Worm (Caenorhabditis elegans) whole organism, mixed stage, embryonic: ENCODE results near the gene daf-22.

ENCODE experiments used
- M03D4.4 ChIP-seq: sonication (generic microtip); optimal IDR thresholded peaks from 2 replicates; lab custom pipeline; 2017; ENCODE audit warnings: mild to moderate bottlenecking, missing genetic modification characterization, missing compliant biosample characterization
- bed-3 ChIP-seq: fragments of 200-800 bp; sonication (Bioruptor generic); optimal IDR thresholded peaks from 3 replicates; lab custom pipeline; 2018; ENCODE audit warnings: mild to moderate bottlenecking, missing genetic modification characterization, moderate library complexity, missing compliant biosample characterization
- blmp-1 ChIP-seq: fragments of 150-350 bp; optimal IDR thresholded peaks from 2 replicates; lab custom pipeline; 2014; ENCODE audit warnings: missing biosample characterization, missing genetic modification characterization
- ceh-39 ChIP-seq: fragments of 150-350 bp; optimal IDR thresholded peaks from 2 replicates; lab custom pipeline; 2014; ENCODE audit warnings: missing biosample characterization, missing genetic modification characterization
- ceh-43 ChIP-seq: fragments of 200-800 bp; sonication (Bioruptor generic); optimal IDR thresholded peaks from 2 replicates; lab custom pipeline; 2018; ENCODE audit warnings: mild to moderate bottlenecking, missing genetic modification characterization, moderate library complexity, missing compliant biosample characterization
- ceh-83 ChIP-seq: fragments of 200-800 bp; sonication (Bioruptor generic); optimal IDR thresholded peaks from 2 replicates; lab custom pipeline; 2018; ENCODE audit warnings: mild to moderate bottlenecking, missing genetic modification characterization, missing compliant biosample characterization
- ces-1 ChIP-seq: fragments of 150-350 bp; optimal IDR thresholded peaks from 2 replicates; lab custom pipeline; 2014; ENCODE audit warnings: missing biosample characterization, missing genetic modification reagents, missing genetic modification characterization
- cnd-1 ChIP-seq: fragments of 200-800 bp; sonication (Bioruptor generic); optimal IDR thresholded peaks from 2 replicates; lab custom pipeline; 2018; ENCODE audit warnings: mild to moderate bottlenecking, missing genetic modification characterization, missing compliant biosample characterization
- elt-1 ChIP-seq: sonication (generic microtip); optimal IDR thresholded peaks from 2 replicates; lab custom pipeline; 2017; ENCODE audit warnings: missing genetic modification characterization, mild to moderate bottlenecking, missing compliant biosample characterization, antibody characterized with exemption, moderate library complexity, borderline replicate concordance; ENCODE audit not compliant: insufficient read depth
- elt-3 ChIP-seq: fragments of 150-350 bp; optimal IDR thresholded peaks from 2 replicates; lab custom pipeline; 2014; ENCODE audit warnings: missing biosample characterization, missing genetic modification characterization
- flh-1 ChIP-seq: fragments of 200-800 bp; sonication (Bioruptor generic); optimal IDR thresholded peaks from 2 replicates; lab custom pipeline; 2018; ENCODE audit warnings: mild to moderate bottlenecking, missing genetic modification characterization, moderate library complexity, missing compliant biosample characterization
- hlh-1 ChIP-seq: fragments of 150-350 bp; optimal IDR thresholded peaks from 2 replicates; lab custom pipeline; 2014; ENCODE audit warnings: missing biosample characterization, missing genetic modification reagents, missing genetic modification characterization
- lin-13 ChIP-seq: fragments of 150-350 bp; optimal IDR thresholded peaks from 2 replicates; lab custom pipeline; 2014; ENCODE audit warnings: missing biosample characterization, missing genetic modification characterization
- lin-32 ChIP-seq: fragments of 200-800 bp; sonication (Bioruptor generic); optimal IDR thresholded peaks from 2 replicates; lab custom pipeline; 2018; ENCODE audit warnings: mild to moderate bottlenecking, missing genetic modification characterization, missing compliant biosample characterization
- mab-5 ChIP-seq: fragments of 150-350 bp; optimal IDR thresholded peaks from 2 replicates; lab custom pipeline; 2014; ENCODE audit warnings: missing biosample characterization, missing genetic modification characterization
- mep-1 ChIP-seq: fragments of 150-350 bp; optimal IDR thresholded peaks from 2 replicates; lab custom pipeline; 2017; ENCODE audit warnings: missing biosample characterization, missing genetic modification reagents, missing genetic modification characterization, inconsistent platforms
- mls-2 ChIP-seq: sonication (generic microtip); optimal IDR thresholded peaks from 2 replicates; lab custom pipeline; 2016; ENCODE audit warnings: mild to moderate bottlenecking, missing genetic modification characterization, moderate library complexity, missing compliant biosample characterization
- nhr-12 ChIP-seq: fragments of 150-350 bp; optimal IDR thresholded peaks from 2 replicates; lab custom pipeline; 2014; ENCODE audit warnings: missing biosample characterization, missing genetic modification characterization
- nhr-2 ChIP-seq: fragments of 150-350 bp; optimal IDR thresholded peaks from 2 replicates; lab custom pipeline; 2014; ENCODE audit warnings: missing biosample characterization, missing genetic modification characterization
- nhr-237 ChIP-seq: fragments of 150-350 bp; optimal IDR thresholded peaks from 2 replicates; lab custom pipeline; 2014; ENCODE audit warnings: missing biosample characterization, missing genetic modification characterization
- nhr-28 ChIP-seq: fragments of 150-350 bp; optimal IDR thresholded peaks from 2 replicates; lab custom pipeline; 2014; ENCODE audit warnings: missing biosample characterization, missing genetic modification characterization
- pha-4 ChIP-seq: fragments of 150-350 bp; optimal IDR thresholded peaks from 2 replicates; lab custom pipeline; 2018; ENCODE audit warnings: missing biosample characterization, missing genetic modification reagents, missing genetic modification characterization
- snpc-4 ChIP-seq: fragments of 150-350 bp; optimal IDR thresholded peaks from 2 replicates; lab custom pipeline; 2014; ENCODE audit warnings: missing biosample characterization, missing genetic modification characterization
- sptf-1 ChIP-seq: sonication (generic microtip); optimal IDR thresholded peaks from 2 replicates; lab custom pipeline; 2017; ENCODE audit warnings: mild to moderate bottlenecking, missing genetic modification characterization, moderate library complexity, missing compliant biosample characterization
- tbx-8 ChIP-seq: fragments of 200-800 bp; sonication (Bioruptor generic); optimal IDR thresholded peaks from 2 replicates; lab custom pipeline; 2018; ENCODE audit warnings: mild to moderate bottlenecking, missing genetic modification characterization, moderate library complexity, missing compliant biosample characterization
- unc-120 ChIP-seq: sonication (generic microtip); optimal IDR thresholded peaks from 2 replicates; lab custom pipeline; 2017; ENCODE audit warnings: missing genetic modification characterization, missing compliant biosample characterization; ENCODE audit not compliant: poor library complexity, severe bottlenecking
- unc-39 ChIP-seq: fragments of 150-350 bp; optimal IDR thresholded peaks from 2 replicates; lab custom pipeline; 2014; ENCODE audit warnings: missing biosample characterization, missing genetic modification characterization
- unc-62 ChIP-seq: fragments of 150-350 bp; optimal IDR thresholded peaks from 2 replicates; lab custom pipeline; 2014; ENCODE audit warnings: missing biosample characterization, missing genetic modification reagents, missing genetic modification characterization
- zip-8 ChIP-seq: fragments of 150-350 bp; optimal IDR thresholded peaks from 2 replicates; lab custom pipeline; 2014; ENCODE audit warnings: missing biosample characterization, missing genetic modification characterization
- ztf-11 ChIP-seq: fragments of 150-350 bp; optimal IDR thresholded peaks from 2 replicates; lab custom pipeline; 2014; ENCODE audit warnings: missing biosample characterization, missing genetic modification characterization

Gene daf-22

DNA sequence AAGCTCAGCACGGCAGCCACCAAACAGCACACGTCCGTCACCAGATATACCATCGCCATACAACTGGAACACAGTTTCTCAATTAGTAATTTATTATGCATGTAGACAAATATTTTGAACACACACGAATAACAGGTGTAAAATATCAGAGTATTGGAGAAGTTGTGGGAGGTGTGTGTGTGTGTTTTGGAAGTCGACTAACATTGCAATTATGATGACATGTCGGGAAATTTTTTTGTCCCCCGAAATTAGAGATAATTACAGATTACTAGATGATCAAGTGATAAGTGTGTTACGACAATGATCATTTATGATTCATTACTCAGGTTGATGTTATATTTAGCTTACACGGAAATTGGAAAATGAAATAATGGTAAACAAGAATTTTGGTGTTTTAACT, 4.2 kb upstream of the daf-22 start, which contains the start of gene Y57A10C.8:
TSS of gene Y57A10C.8 (minus strand) at position 101 of the 400 bp plus-strand sequence.
- TF ChIP-seq sptf-1 (no peak), cnd-1 (tag; lab: Kevin White, UChicago) (no peak), mep-1 (tag; lab: Kevin White, UChicago) (no peak), lin-13 (tag; lab: Kevin White, UChicago) (no peak), unc-62 (GFP tag; lab: Kevin White, UChicago) (no peak)

DNA sequence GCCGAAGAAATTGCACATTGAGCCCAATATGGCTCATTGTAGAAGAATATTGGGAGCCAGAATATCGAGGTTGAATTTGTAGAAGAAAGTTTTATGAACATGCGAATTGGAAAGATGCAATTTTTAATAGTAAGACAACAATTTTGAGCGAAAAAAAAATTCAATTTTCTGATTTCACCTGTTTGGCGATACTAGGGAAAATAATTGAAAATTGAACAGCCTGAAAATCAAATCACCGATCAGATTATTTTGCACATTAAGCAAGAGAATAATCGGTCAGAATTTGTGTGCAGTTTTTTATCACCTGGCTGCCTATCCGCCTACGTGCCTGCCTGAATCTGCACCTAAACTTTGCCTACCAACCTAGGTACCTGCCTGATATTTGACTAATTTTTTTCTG, 5.0 kb downstream of the daf-22 start, which contains the start of gene sre-26:
TSS of gene sre-26 (minus strand) at position 101 of the 400 bp plus-strand sequence.
- TF ChIP-seq unc-62 (GFP tag; lab: Kevin White, UChicago) (no peak), flh-1 (no peak), cnd-1 (tag; lab: Kevin White, UChicago) (no peak), mab-5 (tag; lab: Kevin White, UChicago) (no peak), lin-32 (GFP tag; lab: Kevin White, UChicago) (no peak), hlh-1 (tag; lab: Kevin White, UChicago) (no peak)

DNA sequence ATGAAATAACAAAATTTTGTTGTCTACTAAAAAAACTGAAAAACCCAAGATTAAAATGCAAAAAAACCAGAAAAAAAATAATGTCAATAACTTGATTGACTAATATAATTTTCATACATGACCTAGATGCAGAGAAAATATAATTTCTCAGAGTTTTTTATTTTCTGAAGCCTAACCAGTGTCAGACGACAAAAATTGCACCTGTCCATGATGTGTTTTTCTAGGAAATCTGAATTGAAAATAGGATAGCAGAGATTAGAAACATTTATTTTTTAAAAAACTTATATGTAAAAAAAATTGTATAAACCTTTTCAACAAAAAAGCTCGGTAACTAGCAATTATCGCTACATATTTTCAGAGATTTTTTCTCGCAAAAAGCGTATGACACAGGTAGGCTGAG, 7.5 kb downstream of the daf-22 start:
- no peak for TF ChIP-seq sptf-1
- TF ChIP-seq nhr-237, result no peak
- no peak for TF ChIP-seq tbx-8
- TF ChIP-seq zip-8 (tag; lab: Kevin White, UChicago), result no peak
- TF ChIP-seq cnd-1 (tag; lab: Kevin White, UChicago), result no peak
- TF ChIP-seq lin-32 (GFP tag; lab: Kevin White, UChicago), result no peak
- no peak for TF ChIP-seq ceh-39 (tag; lab: Kevin White, UChicago)
- TF ChIP-seq ztf-11, result no peak
- TF ChIP-seq mls-2 (tag; lab: Kevin White, UChicago), result no peak
- no peak for TF ChIP-seq elt-3
- no peak for TF ChIP-seq unc-39 (tag; lab: Kevin White, UChicago)
- TF ChIP-seq unc-120 (tag; lab: Kevin White, UChicago), result no peak
- TF ChIP-seq ces-1, result no peak
- TF ChIP-seq nhr-28 (tag; lab: Kevin White, UChicago), result no peak

DNA sequence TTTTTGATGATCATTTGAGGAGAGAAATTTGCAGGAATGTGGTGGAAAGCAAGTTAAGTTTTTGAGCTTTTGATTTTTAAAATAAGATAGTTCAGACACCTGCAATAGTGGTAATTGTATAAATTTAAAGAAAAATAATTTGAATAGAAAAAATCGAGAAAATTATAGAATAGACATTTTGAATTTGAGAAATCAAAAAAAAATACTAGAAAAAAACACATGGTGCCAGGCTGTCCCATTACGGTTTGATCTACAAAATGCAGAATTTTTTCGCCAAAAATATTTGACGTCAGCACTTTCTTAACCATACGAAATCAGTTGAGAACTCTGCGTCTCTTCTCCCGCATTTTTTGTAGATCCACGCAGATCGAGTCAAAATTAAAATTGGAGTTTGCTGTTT, 8.0 kb downstream of the daf-22 start, which contains the start of gene sre-27:
TSS of gene sre-27 (minus strand) at position 101 of the 400 bp plus-strand sequence.
- TF ChIP-seq elt-1 (no peak), sptf-1 (no peak), bed-3 (GFP tag; lab: Kevin White, UChicago) (no peak), elt-3 (no peak), zip-8 (tag; lab: Kevin White, UChicago) (no peak), ceh-83 (GFP tag; lab: Kevin White, UChicago) (no peak), snpc-4 (tag; lab: Kevin White, UChicago) (no peak), nhr-2 (no peak), unc-120 (tag; lab: Kevin White, UChicago) (no peak), ztf-11 (no peak), cnd-1 (tag; lab: Kevin White, UChicago) (no peak), unc-62 (GFP tag; lab: Kevin White, UChicago) (no peak), pha-4 (tag; lab: Kevin White, UChicago) (no peak)
- TF ChIP-seq, all 35 proteins: peak for 0

DNA sequence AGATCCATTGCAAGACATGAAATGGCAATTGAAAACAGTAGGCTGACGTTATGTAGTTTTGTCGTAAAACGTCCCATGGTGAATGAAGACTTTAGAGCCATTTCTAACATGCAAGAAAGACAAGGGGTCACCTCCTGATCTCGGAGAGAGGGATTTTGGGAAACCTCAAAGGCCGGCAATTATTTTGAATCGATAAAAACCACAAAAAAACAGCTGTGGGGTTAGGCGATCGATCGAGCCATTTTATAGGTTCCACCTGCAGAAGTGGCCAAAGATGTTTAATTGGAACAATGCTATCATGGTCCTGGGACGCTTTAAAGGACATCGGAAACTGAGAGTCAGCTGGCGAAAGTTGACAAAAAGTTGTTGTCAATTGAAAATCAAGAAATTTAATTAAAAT, 10.7 kb downstream of the daf-22 start, which contains the start of gene Y57A10C.11:
TSS of gene Y57A10C.11 (minus strand) at position 101 of the 400 bp plus-strand sequence.
- TF ChIP-seq ceh-43 (GFP tag; lab: Kevin White, UChicago), result no peak
- TF ChIP-seq ceh-39 (tag; lab: Kevin White, UChicago), result no peak
- no peak for TF ChIP-seq nhr-237

DNA sequence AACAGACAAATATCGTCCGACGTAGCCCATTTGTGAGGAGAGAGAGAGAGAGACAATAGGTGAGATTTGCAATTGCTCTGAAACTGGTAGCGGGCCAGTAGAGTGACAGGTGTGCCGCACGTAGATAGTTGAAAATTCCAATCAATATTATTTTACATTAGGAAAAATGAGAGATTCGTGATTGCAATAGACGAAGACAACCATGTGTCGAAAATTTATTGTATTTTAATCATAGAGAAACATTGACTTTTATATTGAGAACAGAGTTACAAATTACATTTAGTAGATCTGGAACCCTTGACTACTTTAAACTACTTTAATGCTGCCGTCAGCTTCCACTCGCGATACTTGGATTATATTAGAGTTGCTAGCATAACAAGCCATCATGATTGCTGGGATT, 13.1 kb downstream of the daf-22 start, which contains the start of gene Y57A10C.1:
TSS of gene Y57A10C.1 (minus strand) at position 101 of the 400 bp plus-strand sequence.
- TF ChIP-seq mep-1 (tag; lab: Kevin White, UChicago), result no peak
- no peak for TF ChIP-seq nhr-12
- TF ChIP-seq M03D4.4, result no peak
- TF ChIP-seq nhr-237, result no peak
- no peak for TF ChIP-seq blmp-1 (tag; lab: Kevin White, UChicago)
- TF ChIP-seq cnd-1 (tag; lab: Kevin White, UChicago), result no peak
- TF ChIP-seq sptf-1, result no peak
- TF ChIP-seq tbx-8, result no peak
- TF ChIP-seq, all 35 proteins: peak for 0
